Worm (Caenorhabditis elegans) whole organism, L4 larva: ENCODE results near the gene C14B9.3.

ENCODE experiments used
- D1046.2 ChIP-seq: fragments of 200-800 bp; sonication (Bioruptor generic); IDR thresholded peaks from 2 replicates; pipeline ENCODE4 v1.3.6; 2022; ENCODE audit warnings: missing genetic modification characterization, missing compliant biosample characterization
- F10B5.3 ChIP-seq: sonication (generic microtip); optimal IDR thresholded peaks from 2 replicates; lab custom pipeline; 2016; ENCODE audit warnings: mild to moderate bottlenecking, missing genetic modification characterization, missing compliant biosample characterization
- F37D6.2 ChIP-seq: sonication (generic microtip); optimal IDR thresholded peaks from 2 replicates; lab custom pipeline; 2016; ENCODE audit warnings: mild to moderate bottlenecking, missing genetic modification characterization, missing compliant biosample characterization
- R02D3.7 ChIP-seq: fragments of 150-350 bp; sonication (generic microtip); optimal IDR thresholded peaks from 3 replicates; lab custom pipeline; 2014; ENCODE audit warnings: missing biosample characterization, missing genetic modification characterization
- T20F7.1 ChIP-seq: fragments of 200-800 bp; sonication (Bioruptor generic); optimal IDR thresholded peaks from 2 replicates; lab custom pipeline; 2018; ENCODE audit warnings: mild to moderate bottlenecking, missing genetic modification characterization, missing compliant biosample characterization
- Y105C5A.15 ChIP-seq: fragments of 200-800 bp; sonication (Bioruptor generic); IDR thresholded peaks from 2 replicates; pipeline ENCODE4 v1.3.6; 2022; ENCODE audit warnings: missing genetic modification characterization, missing compliant biosample characterization
- Y5F2A.4 ChIP-seq: fragments of 200-800 bp; sonication (Bioruptor generic); optimal IDR thresholded peaks from 2 replicates; lab custom pipeline; 2018; ENCODE audit warnings: mild to moderate bottlenecking, missing genetic modification characterization, missing compliant biosample characterization
- aha-1 ChIP-seq: fragments of 150-350 bp; peaks from one replicate; lab custom pipeline; 2014; ENCODE audit warnings: missing biosample characterization, missing genetic modification characterization
- aly-2 ChIP-seq: sonication (generic microtip); optimal IDR thresholded peaks from 2 replicates; lab custom pipeline; 2018; ENCODE audit warnings: missing biosample characterization, missing genetic modification characterization
- arid-1 ChIP-seq: fragments of 200-800 bp; sonication (Bioruptor generic); conservative IDR thresholded peaks from 2 replicates; pipeline ENCODE4 v1.3.6; 2022; ENCODE audit warnings: missing genetic modification reagents, missing genetic modification characterization, missing compliant biosample characterization
- attf-4 ChIP-seq: sonication (generic microtip); optimal IDR thresholded peaks from 3 replicates; lab custom pipeline; 2017; ENCODE audit warnings: missing biosample characterization, missing genetic modification characterization
- ceh-32 ChIP-seq: sonication (generic microtip); optimal IDR thresholded peaks from 2 replicates; lab custom pipeline; 2016; ENCODE audit warnings: mild to moderate bottlenecking, missing genetic modification characterization, missing compliant biosample characterization; ENCODE audit not compliant: poor library complexity
- daf-16 ChIP-seq, 3 experiments: sonication (generic microtip); optimal IDR thresholded peaks; 2 replicates each; lab custom pipeline; 2016 to 2017; ENCODE audit warnings: missing genetic modification characterization in 3 of 3, missing genetic modification reagents in 3 of 3, mild to moderate bottlenecking in 2 of 3, missing compliant biosample characterization in 2 of 3, missing biosample characterization in 1 of 3, moderate library complexity in 1 of 3
- daf-19 ChIP-seq: fragments of 200-800 bp; sonication (Bioruptor generic); conservative IDR thresholded peaks from 2 replicates; pipeline ENCODE4 v1.3.6; 2022; ENCODE audit warnings: missing genetic modification characterization, missing compliant biosample characterization
- dmd-8 ChIP-seq: fragments of 200-800 bp; sonication (Bioruptor generic); IDR thresholded peaks from 2 replicates; pipeline ENCODE4 v1.3.6; 2022; ENCODE audit warnings: missing genetic modification characterization, missing compliant biosample characterization
- dpl-1 ChIP-seq: fragments of 150-350 bp; optimal IDR thresholded peaks from 2 replicates; lab custom pipeline; 2014; ENCODE audit warnings: missing biosample characterization, missing genetic modification reagents, missing genetic modification characterization
- duxl-1 ChIP-seq: sonication (generic microtip); optimal IDR thresholded peaks from 2 replicates; lab custom pipeline; 2016; ENCODE audit warnings: mild to moderate bottlenecking, missing genetic modification characterization, moderate library complexity, missing compliant biosample characterization; ENCODE audit not compliant: poor library complexity
- egl-43 ChIP-seq: fragments of 200-800 bp; sonication (Bioruptor generic); IDR thresholded peaks from 2 replicates; pipeline ENCODE4 v1.3.6; 2022; ENCODE audit warnings: missing genetic modification reagents, missing genetic modification characterization, missing compliant biosample characterization
- fkh-10 ChIP-seq: fragments of 150-350 bp; optimal IDR thresholded peaks from 2 replicates; lab custom pipeline; 2014; ENCODE audit warnings: missing biosample characterization, missing genetic modification reagents, missing genetic modification characterization
- gei-8 ChIP-seq: fragments of 200-800 bp; sonication (Bioruptor generic); optimal IDR thresholded peaks from 2 replicates; lab custom pipeline; 2018; ENCODE audit warnings: mild to moderate bottlenecking, missing genetic modification characterization, missing compliant biosample characterization
- hif-1 ChIP-seq, 2 experiments: sonication (generic microtip); optimal IDR thresholded peaks; 2 replicates each; lab custom pipeline; 2016 to 2017; ENCODE audit warnings: missing compliant biosample characterization in 2 of 2, missing genetic modification characterization in 2 of 2, missing genetic modification reagents in 2 of 2, missing genotype in 2 of 2, mild to moderate bottlenecking in 1 of 2
- hlh-11 ChIP-seq: fragments of 200-800 bp; sonication (Bioruptor generic); optimal IDR thresholded peaks from 2 replicates; lab custom pipeline; 2018; ENCODE audit warnings: mild to moderate bottlenecking, missing genetic modification characterization, missing compliant biosample characterization
- hlh-30 ChIP-seq: sonication (generic microtip); optimal IDR thresholded peaks from 2 replicates; lab custom pipeline; 2017; ENCODE audit warnings: antibody characterized with exemption, mild to moderate bottlenecking, missing genetic modification characterization, missing compliant biosample characterization; ENCODE audit not compliant: insufficient read depth
- hmg-1.1 ChIP-seq: fragments of 200-800 bp; sonication (Bioruptor generic); IDR thresholded peaks from 2 replicates; pipeline ENCODE4 v1.3.6; 2022; ENCODE audit warnings: missing genetic modification reagents, missing genetic modification characterization, missing compliant biosample characterization
- jun-1 ChIP-seq: fragments of 150-350 bp; optimal IDR thresholded peaks from 2 replicates; lab custom pipeline; 2014; ENCODE audit warnings: missing biosample characterization, missing genetic modification reagents, missing genetic modification characterization
- lim-7 ChIP-seq: fragments of 200-800 bp; sonication (Bioruptor generic); IDR thresholded peaks from 2 replicates; pipeline ENCODE4 v1.3.6; 2022; ENCODE audit warnings: missing genetic modification characterization, missing compliant biosample characterization
- lin-13 ChIP-seq: fragments of 150-350 bp; optimal IDR thresholded peaks from 2 replicates; lab custom pipeline; 2014; ENCODE audit warnings: missing biosample characterization, missing genetic modification reagents, missing genetic modification characterization
- lin-29 ChIP-seq: fragments of 200-800 bp; sonication (Bioruptor generic); IDR thresholded peaks from 2 replicates; pipeline ENCODE4 v1.3.6; 2022; ENCODE audit warnings: missing genetic modification reagents, missing genetic modification characterization, missing compliant biosample characterization
- lin-39 ChIP-seq: fragments of 150-350 bp; optimal IDR thresholded peaks from 2 replicates; lab custom pipeline; 2014; ENCODE audit warnings: missing biosample characterization, missing genetic modification reagents, missing genetic modification characterization
- mes-2 ChIP-seq: sonication (generic microtip); optimal IDR thresholded peaks from 2 replicates; lab custom pipeline; 2016; ENCODE audit warnings: missing genotype, mild to moderate bottlenecking, missing genetic modification characterization, missing compliant biosample characterization; ENCODE audit not compliant: poor library complexity, severe bottlenecking
- mxl-3 ChIP-seq: fragments of 200-800 bp; sonication (Bioruptor generic); optimal IDR thresholded peaks from 2 replicates; lab custom pipeline; 2018; ENCODE audit warnings: mild to moderate bottlenecking, missing genetic modification characterization, missing compliant biosample characterization
- nhr-102 ChIP-seq: sonication (generic microtip); optimal IDR thresholded peaks from 2 replicates; lab custom pipeline; 2016; ENCODE audit warnings: mild to moderate bottlenecking, missing genetic modification characterization, moderate library complexity, missing compliant biosample characterization
- nhr-11 ChIP-seq: fragments of 150-350 bp; optimal IDR thresholded peaks from 2 replicates; lab custom pipeline; 2014; ENCODE audit warnings: missing biosample characterization, missing genetic modification characterization
- nhr-111 ChIP-seq: fragments of 200-800 bp; sonication (Bioruptor generic); optimal IDR thresholded peaks from 2 replicates; lab custom pipeline; 2018; ENCODE audit warnings: mild to moderate bottlenecking, missing genetic modification characterization, missing compliant biosample characterization
- nhr-28 ChIP-seq: fragments of 150-350 bp; optimal IDR thresholded peaks from 2 replicates; lab custom pipeline; 2014; ENCODE audit warnings: missing biosample characterization, missing genetic modification characterization
- nhr-42 ChIP-seq: fragments of 200-800 bp; sonication (Bioruptor generic); IDR thresholded peaks from 2 replicates; pipeline ENCODE4 v1.3.6; 2022; ENCODE audit warnings: missing genetic modification characterization, missing compliant biosample characterization
- nhr-6 ChIP-seq: fragments of 150-350 bp; optimal IDR thresholded peaks from 2 replicates; lab custom pipeline; 2014; ENCODE audit warnings: missing biosample characterization, missing genetic modification characterization
- nhr-77 ChIP-seq: fragments of 150-350 bp; optimal IDR thresholded peaks from 2 replicates; lab custom pipeline; 2014; ENCODE audit warnings: missing biosample characterization, missing genetic modification characterization
- pha-4 ChIP-seq, 2 experiments: fragments of 150-350 bp in 1 of 2; fragments of 200-800 bp in 1 of 2; sonication (Bioruptor generic) in 1 of 2; IDR thresholded peaks in 1 of 2; optimal IDR thresholded peaks in 1 of 2; 2 replicates each; pipeline versions ENCODE4 v1.3.6 to Lab custom; 2014 to 2022; ENCODE audit warnings: missing genetic modification characterization in 2 of 2, missing genetic modification reagents in 2 of 2, missing biosample characterization in 1 of 2, missing compliant biosample characterization in 1 of 2
- saeg-2 ChIP-seq: fragments of 200-800 bp; sonication (Bioruptor generic); IDR thresholded peaks from 2 replicates; pipeline ENCODE4 v1.3.6; 2022; ENCODE audit warnings: missing genetic modification reagents, missing genetic modification characterization, missing compliant biosample characterization
- sdz-12 ChIP-seq: fragments of 200-800 bp; sonication (Bioruptor generic); optimal IDR thresholded peaks from 2 replicates; lab custom pipeline; 2018; ENCODE audit warnings: mild to moderate bottlenecking, missing genetic modification characterization, missing compliant biosample characterization
- snpc-4 ChIP-seq: fragments of 150-350 bp; optimal IDR thresholded peaks from 2 replicates; lab custom pipeline; 2014; ENCODE audit warnings: missing biosample characterization, missing genetic modification characterization
- tra-1 ChIP-seq: fragments of 200-800 bp; sonication (Bioruptor generic); IDR thresholded peaks from 2 replicates; pipeline ENCODE4 v1.3.6; 2022; ENCODE audit warnings: missing genetic modification reagents, missing genetic modification characterization, missing compliant biosample characterization
- unc-130 ChIP-seq: sonication (generic microtip); optimal IDR thresholded peaks from 2 replicates; lab custom pipeline; 2016; ENCODE audit warnings: missing genetic modification reagents, missing genetic modification characterization, missing compliant biosample characterization
- unc-62 ChIP-seq, 3 experiments: fragments of 150-350 bp in 1 of 3; sonication (generic microtip); optimal IDR thresholded peaks in 2 of 3; peaks in 1 of 3; 1 replicate in 1 of 3; 2 replicates in 2 of 3; lab custom pipeline; 2014 to 2017; ENCODE audit warnings: missing biosample characterization in 3 of 3, missing genetic modification characterization in 3 of 3, missing genetic modification reagents in 3 of 3, missing genotype in 1 of 3
- zip-11 ChIP-seq: fragments of 200-800 bp; sonication (Bioruptor generic); IDR thresholded peaks from 2 replicates; pipeline ENCODE4 v1.3.6; 2022; ENCODE audit warnings: missing genetic modification characterization, missing compliant biosample characterization
- zip-2 ChIP-seq: fragments of 150-350 bp; optimal IDR thresholded peaks from 2 replicates; lab custom pipeline; 2014; ENCODE audit warnings: missing biosample characterization, missing genetic modification characterization
- ztf-11 ChIP-seq: fragments of 150-350 bp; optimal IDR thresholded peaks from 2 replicates; lab custom pipeline; 2014; ENCODE audit warnings: missing biosample characterization, missing genetic modification characterization
- ztf-7 ChIP-seq: fragments of 150-350 bp; optimal IDR thresholded peaks from 2 replicates; lab custom pipeline; 2014; ENCODE audit warnings: missing biosample characterization, missing genetic modification characterization

C14B9.3 gene

DNA sequence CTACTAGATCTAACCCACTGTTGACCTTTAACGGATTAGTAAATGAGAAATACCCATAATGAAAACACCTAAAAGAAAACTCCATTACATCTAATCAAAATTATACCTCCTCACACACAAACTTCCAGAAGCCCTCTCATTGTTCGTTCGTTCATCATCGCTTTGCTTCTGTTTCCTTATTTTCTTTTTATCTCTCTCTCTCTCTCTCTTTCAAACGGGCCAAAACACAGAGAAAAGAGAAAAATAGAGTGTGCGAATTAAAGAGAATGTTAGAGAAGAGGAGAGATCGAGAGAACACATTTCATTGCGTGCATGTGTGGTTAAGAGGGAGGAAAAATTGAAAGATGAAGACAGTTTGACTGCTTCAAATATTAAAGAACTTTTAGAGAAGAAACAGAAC, 15.7 kb downstream of the C14B9.3 start (continued):
- no peak for TF ChIP-seq lin-29 (GFP tag; lab: Robert Waterston, UW)
- no peak for TF ChIP-seq F10B5.3 (tag; lab: Kevin White, UChicago)
- no peak for TF ChIP-seq R02D3.7
- TF ChIP-seq nhr-28 (tag; lab: Kevin White, UChicago): peak; percentile 76
- TF ChIP-seq duxl-1 (tag; lab: Kevin White, UChicago): no peak
- no peak for TF ChIP-seq arid-1 (GFP tag; lab: Robert Waterston, UW)
- TF ChIP-seq dmd-8 (GFP tag; lab: Robert Waterston, UW): no peak
- no peak for TF ChIP-seq ztf-7 (tag; lab: Kevin White, UChicago)
- TF ChIP-seq zip-11: no peak
- no peak for TF ChIP-seq nhr-111 (GFP tag; lab: Kevin White, UChicago)
- TF ChIP-seq nhr-77 (tag; lab: Kevin White, UChicago): peak; percentile 42
- TF ChIP-seq daf-19 (GFP tag; lab: Robert Waterston, UW): no peak
- no peak for TF ChIP-seq D1046.2 (GFP tag; lab: Robert Waterston, UW)
- no peak for TF ChIP-seq aly-2
- TF ChIP-seq hmg-1.1 (GFP tag; lab: Robert Waterston, UW): peak; percentile 53
- no peak for TF ChIP-seq snpc-4 (tag; lab: Kevin White, UChicago)
- peak; percentile 8 for TF ChIP-seq lin-13 (GFP tag; lab: Kevin White, UChicago)
- no peak for TF ChIP-seq daf-16 (GFP tag; optimal IDR thresholded peaks at IDR 0.05; lab: Kevin White, UChicago)
- peak; percentile 49 for TF ChIP-seq daf-16 (tag; optimal IDR thresholded peaks at IDR 0.05; lab: Kevin White, UChicago)
- TF ChIP-seq attf-4: no peak
- TF ChIP-seq F37D6.2 (tag; lab: Kevin White, UChicago): no peak
- TF ChIP-seq tra-1: no peak
- peak; percentile 30 for TF ChIP-seq nhr-11
- TF ChIP-seq ceh-32 (tag; lab: Kevin White, UChicago): no peak
- no peak for TF ChIP-seq T20F7.1 (GFP tag; lab: Kevin White, UChicago)
- no peak for TF ChIP-seq jun-1 (tag; lab: Kevin White, UChicago)
- TF ChIP-seq Y105C5A.15: no peak
- no peak for TF ChIP-seq ztf-11 (tag; lab: Kevin White, UChicago)

ce11 chrIII:8125234-8125633, 16.6 kb downstream of the C14B9.3 start:
- TF ChIP-seq pha-4 (GFP tag; IDR thresholded peaks at IDR 0.05; lab: Robert Waterston, UW): no peak
- no peak for TF ChIP-seq pha-4 (tag; optimal IDR thresholded peaks at IDR 0.05; lab: Kevin White, UChicago)
- peak; percentile 72 for TF ChIP-seq nhr-28 (tag; lab: Kevin White, UChicago)
- no peak for TF ChIP-seq nhr-42 (GFP tag; lab: Robert Waterston, UW)
- TF ChIP-seq hlh-30 (tag; lab: Kevin White, UChicago): peak; percentile 27
- TF ChIP-seq unc-130: no peak
- peak; percentile 22 for TF ChIP-seq nhr-6 (tag; lab: Kevin White, UChicago)
- TF ChIP-seq gei-8: no peak
- TF ChIP-seq fkh-10: no peak
- no peak for TF ChIP-seq saeg-2 (GFP tag; lab: Robert Waterston, UW)
- no peak for TF ChIP-seq lin-39 (tag; lab: Kevin White, UChicago)
- peak in 1 of 2 experiments; percentile 10 for TF ChIP-seq hif-1 (tag; optimal IDR thresholded peaks at IDR 0.05; lab: Kevin White, UChicago)
- peak; percentile 35 for TF ChIP-seq aha-1 (tag; lab: Kevin White, UChicago)
- no peak for TF ChIP-seq nhr-102 (tag; lab: Kevin White, UChicago)
- no peak for TF ChIP-seq mxl-3 (GFP tag; lab: Kevin White, UChicago)
- TF ChIP-seq T20F7.1 (GFP tag; lab: Kevin White, UChicago): no peak
- TF ChIP-seq sdz-12 (GFP tag; lab: Kevin White, UChicago): no peak
- TF ChIP-seq zip-2 (tag; lab: Kevin White, UChicago): peak; percentile 36
- TF ChIP-seq arid-1 (GFP tag; lab: Robert Waterston, UW): no peak
- peak; percentile 68 for TF ChIP-seq hlh-11 (tag; lab: Kevin White, UChicago)
- peak; percentile 73 for TF ChIP-seq mes-2 (tag; lab: Kevin White, UChicago)
- no peak for TF ChIP-seq Y5F2A.4 (GFP tag; lab: Kevin White, UChicago)
- peak; percentile 61 for TF ChIP-seq hmg-1.1 (GFP tag; lab: Robert Waterston, UW)
- peak; percentile 19 for TF ChIP-seq dpl-1 (GFP tag; lab: Kevin White, UChicago)
- TF ChIP-seq nhr-11: no peak
- no peak for TF ChIP-seq lim-7 (GFP tag; lab: Robert Waterston, UW)
- no peak for TF ChIP-seq egl-43 (GFP tag; lab: Robert Waterston, UW)
- TF ChIP-seq unc-62 (GFP tag; optimal IDR thresholded peaks at IDR 0.05 in 1 of 2; lab: Kevin White, UChicago): peak in 1 of 2 experiments; percentile 93
- TF ChIP-seq unc-62 (tag; optimal IDR thresholded peaks at IDR 0.05; lab: Kevin White, UChicago): no peak
- no peak for TF ChIP-seq attf-4
